Worm (Caenorhabditis elegans) whole organism, L4 larva: ENCODE measurements around the gene Y62E10A.3.

Experiments
- F10B5.3 ChIP-seq: sonication (generic microtip); optimal IDR thresholded peaks from 2 replicates; lab custom pipeline; 2016; ENCODE audit warnings: mild to moderate bottlenecking, missing genetic modification characterization, missing compliant biosample characterization
- F37D6.2 ChIP-seq: sonication (generic microtip); optimal IDR thresholded peaks from 2 replicates; lab custom pipeline; 2016; ENCODE audit warnings: mild to moderate bottlenecking, missing genetic modification characterization, missing compliant biosample characterization
- F44E2.7 ChIP-seq: fragments of 200-800 bp; sonication (Bioruptor generic); IDR thresholded peaks from 2 replicates; pipeline ENCODE4 v2.1.2; 2022; ENCODE audit warnings: missing genetic modification characterization, missing compliant biosample characterization
- T26A8.4 ChIP-seq: fragments of 200-800 bp; sonication (Bioruptor generic); IDR thresholded peaks from 2 replicates; pipeline ENCODE4 v1.3.6; 2022; ENCODE audit warnings: missing genetic modification characterization, missing compliant biosample characterization
- aha-1 ChIP-seq: fragments of 150-350 bp; peaks from one replicate; lab custom pipeline; 2014; ENCODE audit warnings: missing biosample characterization, missing genetic modification characterization
- ama-1 ChIP-seq: fragments of 150-350 bp; optimal IDR thresholded peaks from 2 replicates; lab custom pipeline; 2014; ENCODE audit warnings: inconsistent platforms, mixed read lengths
- arid-1 ChIP-seq: fragments of 200-800 bp; sonication (Bioruptor generic); conservative IDR thresholded peaks from 2 replicates; pipeline ENCODE4 v1.3.6; 2022; ENCODE audit warnings: missing genetic modification reagents, missing genetic modification characterization, missing compliant biosample characterization
- ceh-28 ChIP-seq: fragments of 150-350 bp; optimal IDR thresholded peaks from 2 replicates; lab custom pipeline; 2014; ENCODE audit warnings: missing biosample characterization, missing genetic modification reagents, missing genetic modification characterization
- ceh-82 ChIP-seq: sonication (generic microtip); optimal IDR thresholded peaks from 2 replicates; lab custom pipeline; 2017; ENCODE audit warnings: missing biosample characterization, missing genetic modification characterization
- ces-1 ChIP-seq: fragments of 150-350 bp; sonication (generic microtip); optimal IDR thresholded peaks from 4 replicates; lab custom pipeline; 2014; ENCODE audit warnings: missing biosample characterization, missing genetic modification reagents, missing genetic modification characterization
- daf-12 ChIP-seq: fragments of 150-350 bp; optimal IDR thresholded peaks from 2 replicates; lab custom pipeline; 2014; ENCODE audit warnings: missing biosample characterization, missing genetic modification reagents, missing genetic modification characterization
- daf-16 ChIP-seq, 3 experiments: sonication (generic microtip); optimal IDR thresholded peaks; 2 replicates each; lab custom pipeline; 2016 to 2017; ENCODE audit warnings: missing genetic modification characterization in 3 of 3, missing genetic modification reagents in 3 of 3, mild to moderate bottlenecking in 2 of 3, missing compliant biosample characterization in 2 of 3, missing biosample characterization in 1 of 3, moderate library complexity in 1 of 3
- daf-19 ChIP-seq: fragments of 200-800 bp; sonication (Bioruptor generic); conservative IDR thresholded peaks from 2 replicates; pipeline ENCODE4 v1.3.6; 2022; ENCODE audit warnings: missing genetic modification characterization, missing compliant biosample characterization
- daf-8 ChIP-seq: fragments of 200-800 bp; sonication (Bioruptor generic); IDR thresholded peaks from 2 replicates; pipeline ENCODE4 v1.3.6; 2022; ENCODE audit warnings: missing genetic modification characterization, missing compliant biosample characterization
- dmd-8 ChIP-seq: fragments of 200-800 bp; sonication (Bioruptor generic); IDR thresholded peaks from 2 replicates; pipeline ENCODE4 v1.3.6; 2022; ENCODE audit warnings: missing genetic modification characterization, missing compliant biosample characterization
- dpl-1 ChIP-seq: fragments of 150-350 bp; optimal IDR thresholded peaks from 2 replicates; lab custom pipeline; 2014; ENCODE audit warnings: missing biosample characterization, missing genetic modification reagents, missing genetic modification characterization
- dve-1 ChIP-seq: sonication (generic microtip); optimal IDR thresholded peaks from 2 replicates; lab custom pipeline; 2017; ENCODE audit warnings: antibody characterized with exemption, mild to moderate bottlenecking, missing genetic modification characterization, missing compliant biosample characterization; ENCODE audit not compliant: insufficient read depth
- egl-27 ChIP-seq: sonication (generic microtip); optimal IDR thresholded peaks from 3 replicates; lab custom pipeline; 2017; ENCODE audit warnings: missing biosample characterization, missing genetic modification reagents, missing genetic modification characterization
- egl-43 ChIP-seq: fragments of 200-800 bp; sonication (Bioruptor generic); IDR thresholded peaks from 2 replicates; pipeline ENCODE4 v1.3.6; 2022; ENCODE audit warnings: missing genetic modification reagents, missing genetic modification characterization, missing compliant biosample characterization
- gei-8 ChIP-seq: fragments of 200-800 bp; sonication (Bioruptor generic); optimal IDR thresholded peaks from 2 replicates; lab custom pipeline; 2018; ENCODE audit warnings: mild to moderate bottlenecking, missing genetic modification characterization, missing compliant biosample characterization
- hif-1 ChIP-seq, 2 experiments: sonication (generic microtip); optimal IDR thresholded peaks; 2 replicates each; lab custom pipeline; 2016 to 2017; ENCODE audit warnings: missing compliant biosample characterization in 2 of 2, missing genetic modification characterization in 2 of 2, missing genetic modification reagents in 2 of 2, missing genotype in 2 of 2, mild to moderate bottlenecking in 1 of 2
- hlh-30 ChIP-seq: sonication (generic microtip); optimal IDR thresholded peaks from 2 replicates; lab custom pipeline; 2017; ENCODE audit warnings: antibody characterized with exemption, mild to moderate bottlenecking, missing genetic modification characterization, missing compliant biosample characterization; ENCODE audit not compliant: insufficient read depth
- lin-13 ChIP-seq: fragments of 150-350 bp; optimal IDR thresholded peaks from 2 replicates; lab custom pipeline; 2014; ENCODE audit warnings: missing biosample characterization, missing genetic modification reagents, missing genetic modification characterization
- lin-15B ChIP-seq: fragments of 150-350 bp; sonication (generic microtip); optimal IDR thresholded peaks from 3 replicates; lab custom pipeline; 2014; ENCODE audit warnings: missing biosample characterization, missing genetic modification characterization
- lin-29 ChIP-seq: fragments of 200-800 bp; sonication (Bioruptor generic); IDR thresholded peaks from 2 replicates; pipeline ENCODE4 v1.3.6; 2022; ENCODE audit warnings: missing genetic modification reagents, missing genetic modification characterization, missing compliant biosample characterization
- lin-38 ChIP-seq: fragments of 200-800 bp; sonication (Bioruptor generic); IDR thresholded peaks from 2 replicates; pipeline ENCODE4 v1.3.6; 2022; ENCODE audit warnings: missing genetic modification reagents, missing genetic modification characterization, missing compliant biosample characterization
- lsy-2 ChIP-seq, 2 experiments: fragments of 150-350 bp in 1 of 2; sonication (generic microtip) in 1 of 2; optimal IDR thresholded peaks; 2 replicates each; lab custom pipeline; 2014 to 2017; ENCODE audit warnings: missing biosample characterization in 2 of 2, missing genetic modification characterization in 2 of 2
- madf-5 ChIP-seq, 2 experiments: fragments of 200-800 bp; sonication (Bioruptor generic); IDR thresholded peaks; 2 replicates each; pipeline ENCODE4 v1.3.6; 2022; ENCODE audit warnings: missing compliant biosample characterization in 2 of 2, missing genetic modification characterization in 2 of 2
- mep-1 ChIP-seq: fragments of 150-350 bp; sonication (generic microtip); optimal IDR thresholded peaks from 3 replicates; lab custom pipeline; 2014; ENCODE audit warnings: missing biosample characterization, missing genetic modification characterization
- nhr-102 ChIP-seq: sonication (generic microtip); optimal IDR thresholded peaks from 2 replicates; lab custom pipeline; 2016; ENCODE audit warnings: mild to moderate bottlenecking, missing genetic modification characterization, moderate library complexity, missing compliant biosample characterization
- nhr-28 ChIP-seq: fragments of 150-350 bp; optimal IDR thresholded peaks from 2 replicates; lab custom pipeline; 2014; ENCODE audit warnings: missing biosample characterization, missing genetic modification characterization
- nhr-41 ChIP-seq: fragments of 200-800 bp; sonication (Bioruptor generic); IDR thresholded peaks from 2 replicates; pipeline ENCODE4 v1.3.6; 2022; ENCODE audit warnings: missing genetic modification reagents, missing genetic modification characterization, missing compliant biosample characterization
- nhr-6 ChIP-seq: fragments of 150-350 bp; optimal IDR thresholded peaks from 2 replicates; lab custom pipeline; 2014; ENCODE audit warnings: missing biosample characterization, missing genetic modification characterization
- nhr-77 ChIP-seq: fragments of 150-350 bp; optimal IDR thresholded peaks from 2 replicates; lab custom pipeline; 2014; ENCODE audit warnings: missing biosample characterization, missing genetic modification characterization
- pha-4 ChIP-seq, 2 experiments: fragments of 150-350 bp in 1 of 2; fragments of 200-800 bp in 1 of 2; sonication (Bioruptor generic) in 1 of 2; IDR thresholded peaks in 1 of 2; optimal IDR thresholded peaks in 1 of 2; 2 replicates each; pipeline versions ENCODE4 v1.3.6 to Lab custom; 2014 to 2022; ENCODE audit warnings: missing genetic modification characterization in 2 of 2, missing genetic modification reagents in 2 of 2, missing biosample characterization in 1 of 2, missing compliant biosample characterization in 1 of 2
- php-3 ChIP-seq: fragments of 200-800 bp; sonication (Bioruptor generic); IDR thresholded peaks from 2 replicates; pipeline ENCODE4 v1.3.6; 2022; ENCODE audit warnings: missing genetic modification reagents, missing genetic modification characterization, missing compliant biosample characterization
- rbr-2 ChIP-seq: sonication (generic microtip); optimal IDR thresholded peaks from 2 replicates; lab custom pipeline; 2016; ENCODE audit warnings: missing genotype, missing genetic modification characterization, missing compliant biosample characterization
- set-16 ChIP-seq: fragments of 200-800 bp; sonication (Bioruptor generic); IDR thresholded peaks from 2 replicates; pipeline ENCODE4 v1.3.6; 2022; ENCODE audit warnings: missing genetic modification reagents, missing genetic modification characterization, missing compliant biosample characterization
- snpc-1.2 ChIP-seq: fragments of 200-800 bp; sonication (Bioruptor generic); IDR thresholded peaks from 2 replicates; pipeline ENCODE4 v1.3.6; 2022; ENCODE audit warnings: missing genetic modification reagents, missing genetic modification characterization, missing compliant biosample characterization
- spr-1 ChIP-seq: sonication (generic microtip); optimal IDR thresholded peaks from 2 replicates; lab custom pipeline; 2016; ENCODE audit warnings: mild to moderate bottlenecking, missing genetic modification characterization, missing compliant biosample characterization
- tag-97 ChIP-seq: fragments of 200-800 bp; sonication (Bioruptor generic); IDR thresholded peaks from 2 replicates; pipeline ENCODE4 v1.3.6; 2022; ENCODE audit warnings: missing genetic modification characterization, missing compliant biosample characterization
- tra-1 ChIP-seq: fragments of 200-800 bp; sonication (Bioruptor generic); IDR thresholded peaks from 2 replicates; pipeline ENCODE4 v1.3.6; 2022; ENCODE audit warnings: missing genetic modification reagents, missing genetic modification characterization, missing compliant biosample characterization
- unc-130 ChIP-seq: sonication (generic microtip); optimal IDR thresholded peaks from 2 replicates; lab custom pipeline; 2016; ENCODE audit warnings: missing genetic modification reagents, missing genetic modification characterization, missing compliant biosample characterization
- unc-62 ChIP-seq, 3 experiments: fragments of 150-350 bp in 1 of 3; sonication (generic microtip); optimal IDR thresholded peaks in 2 of 3; peaks in 1 of 3; 1 replicate in 1 of 3; 2 replicates in 2 of 3; lab custom pipeline; 2014 to 2017; ENCODE audit warnings: missing biosample characterization in 3 of 3, missing genetic modification characterization in 3 of 3, missing genetic modification reagents in 3 of 3, missing genotype in 1 of 3
- zag-1 ChIP-seq: fragments of 150-350 bp; optimal IDR thresholded peaks from 2 replicates; lab custom pipeline; 2014; ENCODE audit warnings: missing biosample characterization, missing genetic modification characterization
- zfp-3 ChIP-seq: fragments of 200-800 bp; sonication (Bioruptor generic); conservative IDR thresholded peaks from 2 replicates; pipeline ENCODE4 v1.3.6; 2022; ENCODE audit warnings: missing genetic modification reagents, missing genetic modification characterization, missing compliant biosample characterization
- zip-11 ChIP-seq: fragments of 200-800 bp; sonication (Bioruptor generic); IDR thresholded peaks from 2 replicates; pipeline ENCODE4 v1.3.6; 2022; ENCODE audit warnings: missing genetic modification characterization, missing compliant biosample characterization
- ztf-7 ChIP-seq: fragments of 150-350 bp; optimal IDR thresholded peaks from 2 replicates; lab custom pipeline; 2014; ENCODE audit warnings: missing biosample characterization, missing genetic modification characterization

The Y62E10A.3 gene

ce11 chrIV:13386903-13387302, 26.9 kb upstream of the Y62E10A.3 start, which contains the start of gene lsm-3:
lsm-3 (plus strand) TSS chrIV:13387203.
- no peak for TF ChIP-seq zip-11
- peak in 1 of 2 experiments; percentile 88 for TF ChIP-seq unc-62 (GFP tag; optimal IDR thresholded peaks at IDR 0.05 in 1 of 2; lab: Kevin White, UChicago)
- no peak for TF ChIP-seq unc-62 (tag; optimal IDR thresholded peaks at IDR 0.05; lab: Kevin White, UChicago)

ce11 chrIV:13386043-13386442, 26.0 kb upstream of the Y62E10A.3 start, which contains the start of the genes Y62E10A.20, Y62E10A.23 and mdt-9:
Y62E10A.20 (minus strand) TSS chrIV:13386091.
Y62E10A.23 (plus strand) TSS chrIV:13386324.
mdt-9 (plus strand) TSS chrIV:13386380.
- TF ChIP-seq nhr-77 (tag; lab: Kevin White, UChicago) (peak; percentile 38), ces-1 (GFP tag; lab: Kevin White, UChicago) (no peak), unc-130 (peak; percentile 78), egl-27 (tag; lab: Kevin White, UChicago) (no peak), lsy-2 (tag; optimal IDR thresholded peaks at IDR 0.05; lab: Kevin White, UChicago) (peak in 1 of 2 experiments; percentile 89), daf-8 (GFP tag; lab: Robert Waterston, UW) (no peak), lin-15B (tag; lab: Kevin White, UChicago) (peak; percentile 7), hif-1 (tag; optimal IDR thresholded peaks at IDR 0.05; lab: Kevin White, UChicago) (peak in 1 of 2 experiments; percentile 76), nhr-102 (peak; percentile 19), lin-38 (peak; percentile 96), spr-1 (tag; lab: Kevin White, UChicago) (peak; percentile 0), nhr-28 (tag; lab: Kevin White, UChicago) (peak; percentile 30), tag-97 (GFP tag; lab: Robert Waterston, UW) (no peak), ceh-82 (tag; lab: Kevin White, UChicago) (no peak), hlh-30 (tag; lab: Kevin White, UChicago) (peak; percentile 45), ama-1 (lab: Kevin White, UChicago) (peak; percentile 20), ceh-28 (tag; lab: Kevin White, UChicago) (no peak), dve-1 (tag; lab: Kevin White, UChicago) (peak; percentile 70), lin-29 (GFP tag; lab: Robert Waterston, UW) (no peak), dmd-8 (GFP tag; lab: Robert Waterston, UW) (no peak), daf-16 (GFP tag; optimal IDR thresholded peaks at IDR 0.05; lab: Kevin White, UChicago) (no peak), daf-16 (tag; optimal IDR thresholded peaks at IDR 0.05; lab: Kevin White, UChicago) (peak; percentile 31), php-3 (GFP tag; lab: Robert Waterston, UW) (no peak), dpl-1 (GFP tag; lab: Kevin White, UChicago) (peak; percentile 74), T26A8.4 (GFP tag; lab: Robert Waterston, UW) (0 out of 2 replicates have a peak, but pooled peaks have one; percentile 46), snpc-1.2 (0 out of 2 replicates have a peak, but pooled peaks have one; percentile 67), nhr-6 (tag; lab: Kevin White, UChicago) (peak; percentile 92), pha-4 (GFP tag; IDR thresholded peaks at IDR 0.05; lab: Robert Waterston, UW) (no peak), pha-4 (tag; optimal IDR thresholded peaks at IDR 0.05; lab: Kevin White, UChicago) (peak; percentile 29), aha-1 (tag; lab: Kevin White, UChicago) (peak; percentile 96), madf-5 (GFP tag; IDR thresholded peaks at IDR 0.05; lab: Robert Waterston, UW) (no peak), nhr-41 (GFP tag; lab: Robert Waterston, UW) (no peak), mep-1 (peak; percentile 86), ztf-7 (tag; lab: Kevin White, UChicago) (peak; percentile 65), zfp-3 (GFP tag; lab: Robert Waterston, UW) (no peak), arid-1 (GFP tag; lab: Robert Waterston, UW) (0 out of 2 replicates have a peak, but pooled peaks have one; percentile 48), zag-1 (tag; lab: Kevin White, UChicago) (no peak), daf-19 (GFP tag; lab: Robert Waterston, UW) (no peak), F44E2.7 (GFP tag; lab: Robert Waterston, UW) (no peak), lin-13 (GFP tag; lab: Kevin White, UChicago) (peak; percentile 88), gei-8 (GFP tag; lab: Kevin White, UChicago) (no peak), F37D6.2 (peak; percentile 41), rbr-2 (peak; percentile 61), F10B5.3 (tag; lab: Kevin White, UChicago) (no peak), daf-12 (tag; lab: Kevin White, UChicago) (no peak), set-16 (no peak), tra-1 (GFP tag; lab: Robert Waterston, UW) (no peak), egl-43 (GFP tag; lab: Robert Waterston, UW) (no peak)
